Fruit fly (Drosophila melanogaster) Kc167 (cell line): ENCODE data around the gene dmGlut.
"Not testable (repeated sequence)": the region's sequence is repeated elsewhere in the genome, so short reads cannot be mapped to it uniquely, and the experiment has no call there.

Source experiments
- Myc ChIP-seq: fragments of >200 bp; optimal IDR thresholded peaks from 2 replicates; lab custom pipeline; 2017; ENCODE audit warnings: missing external identifiers
- Sin3A ChIP-seq: fragments of >200 bp; optimal IDR thresholded peaks from 2 replicates; lab custom pipeline; 2018; ENCODE audit warnings: missing external identifiers
- h ChIP-seq: fragments of >200 bp; optimal IDR thresholded peaks from 3 replicates; lab custom pipeline; 2018; ENCODE audit warnings: missing external identifiers
- insv ChIP-seq: fragments of >200 bp; optimal IDR thresholded peaks from 3 replicates; lab custom pipeline; 2018; ENCODE audit warnings: missing external identifiers
- psq ChIP-seq: fragments of >200 bp; optimal IDR thresholded peaks from 2 replicates; lab custom pipeline; 2017; ENCODE audit warnings: missing external identifiers
- ttk ChIP-seq: sonication (Bioruptor generic); optimal IDR thresholded peaks from 2 replicates; lab custom pipeline; 2017; ENCODE audit warnings: missing external identifiers

dmGlut gene

dm6 chr2L:12027435-12027834 lies at the start of gene dmGlut:
TSS of gene dmGlut (plus strand) at chr2L:12027438.
- TF ChIP-seq h (lab: Kevin White, UChicago) (no peak), Myc (lab: Kevin White, UChicago) (no peak), Sin3A (lab: Kevin White, UChicago) (no peak), ttk (no peak), insv (lab: Kevin White, UChicago) (no peak), psq (lab: Kevin White, UChicago) (no peak)

- no peak for TF ChIP-seq Sin3A (lab: Kevin White, UChicago)
Observed at dm6 chr2L:11977721-11978120, 49.5 kb upstream of the dmGlut start.

dm6 chr2L:11980075-11980474 lies 47.2 kb upstream of the dmGlut start:
- no peak for TF ChIP-seq Myc (lab: Kevin White, UChicago)
- no peak for TF ChIP-seq insv (lab: Kevin White, UChicago)
- no peak for TF ChIP-seq ttk
- no peak for TF ChIP-seq h (lab: Kevin White, UChicago)
- TF ChIP-seq Sin3A (lab: Kevin White, UChicago), result no peak
- no peak for TF ChIP-seq psq (lab: Kevin White, UChicago)

- TF ChIP-seq psq (lab: Kevin White, UChicago), result no peak
- TF ChIP-seq ttk, result no peak
- TF ChIP-seq Myc (lab: Kevin White, UChicago), result no peak
- TF ChIP-seq Sin3A (lab: Kevin White, UChicago), result no peak
- TF ChIP-seq h (lab: Kevin White, UChicago), result no peak
- TF ChIP-seq insv (lab: Kevin White, UChicago), result no peak
Observed at dm6 chr2L:11981210-11981609, 46.0 kb upstream of the dmGlut start, which contains the start of gene CG16965. TSS of gene CG16965 (plus strand) at chr2L:11981591.

- no peak for TF ChIP-seq Sin3A (lab: Kevin White, UChicago)
Observed at dm6 chr2L:11987945-11988344, 39.3 kb upstream of the dmGlut start, which contains the start of the genes CG6686 and CG34163. TSS of gene CG6686 (minus strand) at chr2L:11988039. TSS of gene CG34163 (plus strand) at chr2L:11988270.

dm6 chr2L:11989210-11989609 lies 38.0 kb upstream of the dmGlut start:
- TF ChIP-seq psq (lab: Kevin White, UChicago) (no peak), ttk (peak; percentile 93)

- TF ChIP-seq psq (lab: Kevin White, UChicago), result no peak
- TF ChIP-seq insv (lab: Kevin White, UChicago), result no peak
- TF ChIP-seq Myc (lab: Kevin White, UChicago), result no peak
- no peak for TF ChIP-seq Sin3A (lab: Kevin White, UChicago)
- TF ChIP-seq h (lab: Kevin White, UChicago), result no peak
Observed at dm6 chr2L:11989729-11990128, 37.5 kb upstream of the dmGlut start, which contains the start of the genes zuc and dgt2. TSS of gene zuc (minus strand) at chr2L:11989882. TSS of gene dgt2 (plus strand) at chr2L:11989936.

- TF ChIP-seq ttk (no peak), h (lab: Kevin White, UChicago) (no peak), Myc (lab: Kevin White, UChicago) (no peak)
Observed at dm6 chr2L:11990458-11991065, 36.7 kb upstream of the dmGlut start, which contains the start of gene escl. TSS of gene escl (plus strand) at chr2L:11990927.

dm6 chr2L:11992602-11993001 lies 34.6 kb upstream of the dmGlut start, which contains the start of gene Ada1-2:
TSS of gene Ada1-2 (plus strand) at chr2L:11992902.
- TF ChIP-seq insv (lab: Kevin White, UChicago); h (lab: Kevin White, UChicago); ttk: not testable (repeated sequence)

dm6 chr2L:11995332-11995790 lies 31.9 kb upstream of the dmGlut start, which contains the start of the genes CG18789 and Qtzl:
TSS of gene CG18789 (minus strand) at chr2L:11995432.
TSS of gene Qtzl (plus strand) at chr2L:11995740.
- not testable (repeated sequence) for TF ChIP-seq Sin3A, Myc, h (lab: Kevin White, UChicago)

dm6 chr2L:11996509-11996908 lies 30.7 kb upstream of the dmGlut start, which contains the start of gene Ada1-1:
TSS of gene Ada1-1 (plus strand) at chr2L:11996809.
- TF ChIP-seq Myc, h, insv (lab: Kevin White, UChicago): not testable (repeated sequence)

dm6 chr2L:11999240-11999704 lies 28.0 kb upstream of the dmGlut start, which contains the start of the genes CG18787 and Nfs1:
TSS of gene CG18787 (minus strand) at chr2L:11999340.
TSS of gene Nfs1 (plus strand) at chr2L:11999654.
- TF ChIP-seq insv (lab: Kevin White, UChicago); h (lab: Kevin White, UChicago); ttk: not testable (repeated sequence)

- TF ChIP-seq Sin3A (lab: Kevin White, UChicago), result no peak
- TF ChIP-seq Myc (lab: Kevin White, UChicago), result no peak
Observed at dm6 chr2L:12001132-12001531, 26.1 kb upstream of the dmGlut start.
